Worm (Caenorhabditis elegans) whole organism, L4/young adult: ENCODE measurements around the gene ZK1240.6.

ENCODE experiments used
- W03F9.2 ChIP-seq: fragments of 150-350 bp; optimal IDR thresholded peaks from 2 replicates; lab custom pipeline; 2014; ENCODE audit warnings: missing biosample characterization, missing genetic modification characterization
- dao-5 ChIP-seq: sonication (generic microtip); optimal IDR thresholded peaks from 2 replicates; lab custom pipeline; 2016; ENCODE audit warnings: missing genotype, missing genetic modification characterization, moderate library complexity, missing compliant biosample characterization
- him-1 ChIP-seq: sonication (generic microtip); optimal IDR thresholded peaks from 2 replicates; lab custom pipeline; 2016; ENCODE audit warnings: missing genotype, missing genetic modification reagents, missing genetic modification characterization, missing compliant biosample characterization

ZK1240.6 gene

DNA sequence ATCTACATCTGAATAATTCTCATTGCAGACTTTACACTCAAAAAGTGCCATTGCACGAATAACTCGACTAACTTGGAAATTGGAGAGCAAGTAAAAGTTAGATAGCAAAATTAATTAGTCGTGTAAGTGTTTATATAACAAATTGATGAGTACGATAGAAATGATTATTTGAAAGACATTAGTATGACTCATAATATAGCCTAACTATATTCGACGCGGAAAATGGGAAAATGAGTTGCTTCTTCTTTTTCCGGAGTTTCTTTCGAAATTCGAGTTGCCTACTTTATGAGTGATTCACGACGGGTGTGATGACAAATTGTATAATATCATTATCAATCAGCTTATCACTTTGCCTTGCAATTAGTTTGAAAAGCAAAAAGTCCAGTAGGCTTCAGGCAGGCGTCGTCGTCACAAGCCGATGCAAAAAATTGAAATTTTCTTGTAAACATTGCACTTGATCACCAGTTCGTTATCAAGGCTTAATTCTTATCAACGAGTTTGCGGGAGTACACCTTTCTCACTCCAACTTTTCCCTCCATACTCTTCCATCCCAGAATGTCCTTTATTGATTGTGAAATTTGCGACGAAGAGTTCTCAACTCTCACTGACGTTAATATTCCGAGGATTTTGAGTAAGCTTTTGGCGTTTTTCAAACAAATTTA is at the start of gene ZK1240.6, which contains the start of gene ZK1240.2:
TSS of gene ZK1240.6 (minus strand) at position 51 of the 662 bp plus-strand sequence.
TSS of gene ZK1240.2 (plus strand) at position 520 of the 662 bp plus-strand sequence.
- TF ChIP-seq dao-5 (tag; lab: Kevin White, UChicago) = no peak
- TF ChIP-seq him-1 (tag; lab: Kevin White, UChicago) = no peak
- no peak for TF ChIP-seq W03F9.2 (tag; lab: Kevin White, UChicago)

DNA sequence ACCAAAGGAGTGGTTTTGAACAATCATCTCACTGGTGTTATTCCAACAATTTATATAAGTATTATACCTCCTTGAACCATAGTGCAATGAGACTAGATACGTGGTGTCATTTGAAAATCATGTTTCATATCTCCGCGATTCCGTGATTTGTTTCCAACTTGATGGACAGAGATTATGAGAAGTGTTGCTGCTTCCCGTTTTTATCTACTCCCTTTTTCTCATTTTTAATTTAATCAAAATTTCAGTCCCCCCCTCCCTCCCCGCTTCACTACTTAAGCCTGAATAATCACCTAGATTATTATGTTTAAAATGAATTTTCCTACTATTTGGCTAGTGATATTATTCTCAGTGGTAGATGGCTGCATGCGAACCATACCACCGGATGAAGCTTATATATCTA is 49.4 kb upstream of the ZK1240.6 start, which contains the start of gene F16G10.3:
TSS of gene F16G10.3 (plus strand) at position 301 of the 400 bp plus-strand sequence.
- TF ChIP-seq dao-5 (tag; lab: Kevin White, UChicago) (no peak), W03F9.2 (tag; lab: Kevin White, UChicago) (no peak), him-1 (tag; lab: Kevin White, UChicago) (no peak)

DNA sequence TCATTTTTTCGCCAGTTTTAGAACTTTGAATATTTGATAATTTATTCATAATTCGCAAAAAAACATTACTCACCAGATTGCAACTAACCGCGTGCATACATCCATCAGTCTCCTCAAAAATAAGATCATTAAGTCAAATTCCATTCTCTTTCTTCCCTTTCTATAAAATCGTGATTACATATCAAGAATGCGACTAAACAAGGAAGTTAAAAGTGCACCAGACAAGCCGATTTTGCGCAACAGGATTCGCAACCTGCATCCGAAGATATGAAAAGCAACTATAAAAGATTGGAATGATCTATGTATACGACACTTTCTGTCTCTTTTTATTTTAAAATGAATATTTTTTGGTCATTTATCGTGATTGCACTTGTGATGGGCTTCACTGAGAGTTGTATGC is 46.2 kb upstream of the ZK1240.6 start, which contains the start of gene hpo-25:
TSS of gene hpo-25 (plus strand) at position 301 of the 400 bp plus-strand sequence.
- no peak for TF ChIP-seq him-1 (tag; lab: Kevin White, UChicago)
- no peak for TF ChIP-seq W03F9.2 (tag; lab: Kevin White, UChicago)
- no peak for TF ChIP-seq dao-5 (tag; lab: Kevin White, UChicago)

DNA sequence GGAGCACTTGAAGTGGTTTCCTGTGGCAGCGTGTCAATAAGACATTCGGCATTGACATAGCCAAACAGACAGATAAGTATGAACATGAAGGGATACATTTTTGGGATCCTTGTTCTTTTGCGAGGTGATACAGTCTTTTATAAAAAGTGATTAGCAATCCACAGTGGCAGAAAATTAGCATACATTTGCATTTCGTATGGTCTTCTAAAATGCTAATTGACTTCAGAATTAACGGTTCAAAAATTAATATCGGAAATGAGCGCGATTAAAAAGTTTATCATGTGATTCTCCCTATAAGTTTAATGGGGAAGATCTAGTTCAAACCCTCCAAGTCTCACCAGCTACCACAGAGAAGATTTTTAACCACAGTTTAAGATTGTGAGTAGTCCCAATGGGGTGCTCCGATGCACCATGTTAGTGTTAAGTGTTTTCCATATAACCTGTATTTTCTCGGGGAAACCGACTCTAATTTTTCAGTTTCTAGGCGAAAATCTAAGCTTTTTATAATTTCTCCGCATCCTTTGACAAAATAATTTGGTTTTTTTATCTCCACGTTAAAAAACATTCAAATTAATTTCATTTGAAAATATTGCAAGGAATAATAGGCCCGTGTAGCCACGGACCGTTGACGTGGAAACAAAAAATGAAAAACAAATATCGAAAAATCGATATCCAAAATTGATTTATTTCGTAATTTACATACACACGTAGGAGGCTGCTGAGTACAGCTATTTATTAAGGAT is 44.1 kb upstream of the ZK1240.6 start, which contains the start of the genes F43C11.12 and F16G10.5:
TSS of gene F43C11.12 (minus strand) at position 101 of the 743 bp plus-strand sequence.
TSS of gene F16G10.5 (plus strand) at position 693 of the 743 bp plus-strand sequence.
- no peak for TF ChIP-seq him-1 (tag; lab: Kevin White, UChicago)
- no peak for TF ChIP-seq dao-5 (tag; lab: Kevin White, UChicago)
- TF ChIP-seq W03F9.2 (tag; lab: Kevin White, UChicago) = no peak

DNA sequence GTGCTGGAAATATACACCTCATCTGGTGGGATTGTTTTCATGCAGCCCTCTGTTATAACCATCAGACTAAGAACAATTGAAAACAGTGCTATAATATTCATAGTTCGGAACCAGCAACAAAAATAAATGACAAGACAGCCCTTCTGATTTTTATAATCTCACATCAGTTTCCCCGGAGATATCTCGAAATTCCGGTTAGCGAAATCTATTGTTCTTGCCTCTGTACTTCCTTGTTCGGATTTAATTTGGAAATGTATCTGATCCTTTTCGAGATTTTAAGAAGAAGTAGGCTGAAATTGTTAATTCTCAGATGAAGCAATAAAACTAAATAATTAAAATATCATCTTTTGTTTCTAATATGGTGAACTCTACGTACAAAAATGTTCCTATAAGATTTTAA is 41.0 kb upstream of the ZK1240.6 start, which contains the start of gene F43C11.11:
TSS of gene F43C11.11 (minus strand) at position 101 of the 400 bp plus-strand sequence.
- TF ChIP-seq him-1 (tag; lab: Kevin White, UChicago) (no peak), W03F9.2 (tag; lab: Kevin White, UChicago) (no peak), dao-5 (tag; lab: Kevin White, UChicago) (no peak)

DNA sequence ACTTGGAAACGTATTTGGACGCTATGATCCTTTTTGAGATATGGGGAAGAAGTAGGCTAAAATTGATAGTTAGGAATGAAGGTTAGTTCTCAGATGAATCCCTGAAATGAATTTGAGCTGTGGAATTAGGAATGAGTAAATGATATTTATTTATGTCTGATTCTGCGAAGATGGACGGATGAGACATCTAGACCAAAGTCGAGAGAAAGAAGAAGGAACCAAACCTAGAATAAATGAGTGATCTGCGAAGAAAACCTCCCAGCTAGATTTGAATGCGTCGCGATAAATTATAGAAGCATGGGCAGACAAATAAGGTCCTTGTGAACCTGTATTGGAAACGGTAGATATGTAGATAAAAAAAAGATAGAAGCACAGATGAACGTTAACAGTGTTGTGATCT is 37.3 kb upstream of the ZK1240.6 start, which contains the start of gene F43C11.16:
TSS of gene F43C11.16 (minus strand) at position 101 of the 400 bp plus-strand sequence.
- TF ChIP-seq W03F9.2 (tag; lab: Kevin White, UChicago) (no peak), him-1 (tag; lab: Kevin White, UChicago) (no peak), dao-5 (tag; lab: Kevin White, UChicago) (no peak)

DNA sequence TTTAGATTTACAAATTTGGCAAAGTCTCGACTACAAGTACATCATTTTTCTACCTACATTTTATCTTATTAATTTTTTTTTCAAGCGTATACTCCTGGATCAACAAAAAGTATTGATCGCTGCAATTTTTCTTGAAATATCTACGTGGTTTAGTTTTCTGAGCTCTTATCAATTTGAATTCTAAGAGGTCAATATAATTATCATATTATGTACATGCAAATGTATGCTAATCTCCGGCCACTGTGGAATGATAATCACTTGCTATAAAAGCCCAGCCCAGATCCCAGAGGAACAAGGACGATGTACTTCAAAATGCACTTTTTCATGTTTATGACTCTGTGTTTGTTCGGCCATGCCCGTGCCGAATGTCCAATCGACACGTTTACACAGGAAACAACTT is 34.1 kb upstream of the ZK1240.6 start, which contains the start of gene F43C11.1:
TSS of gene F43C11.1 (plus strand) at position 301 of the 400 bp plus-strand sequence.
- TF ChIP-seq W03F9.2 (tag; lab: Kevin White, UChicago) (no peak), dao-5 (tag; lab: Kevin White, UChicago) (no peak), him-1 (tag; lab: Kevin White, UChicago) (no peak)

DNA sequence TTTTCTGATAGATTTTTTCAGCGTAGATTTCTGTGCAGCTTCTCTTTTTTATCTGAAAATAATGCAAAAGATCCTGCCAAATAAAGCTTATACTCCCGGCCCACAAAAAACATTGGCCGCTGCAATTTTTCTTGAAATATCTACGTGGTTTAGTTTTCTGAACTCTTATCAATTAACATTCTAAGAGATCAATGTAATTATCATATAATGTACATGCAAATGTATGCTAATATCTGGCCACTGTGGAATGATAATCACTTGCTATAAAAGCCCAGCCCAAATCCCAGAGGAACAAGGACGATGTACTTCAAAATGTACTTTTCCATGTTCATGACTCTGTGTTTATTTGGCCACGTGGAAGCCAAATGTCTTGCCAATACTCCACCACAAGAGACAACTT is 31.8 kb upstream of the ZK1240.6 start, which contains the start of gene F43C11.2:
TSS of gene F43C11.2 (plus strand) at position 301 of the 400 bp plus-strand sequence.
- TF ChIP-seq W03F9.2 (tag; lab: Kevin White, UChicago) = no peak
- TF ChIP-seq him-1 (tag; lab: Kevin White, UChicago) = no peak
- TF ChIP-seq dao-5 (tag; lab: Kevin White, UChicago) = no peak

DNA sequence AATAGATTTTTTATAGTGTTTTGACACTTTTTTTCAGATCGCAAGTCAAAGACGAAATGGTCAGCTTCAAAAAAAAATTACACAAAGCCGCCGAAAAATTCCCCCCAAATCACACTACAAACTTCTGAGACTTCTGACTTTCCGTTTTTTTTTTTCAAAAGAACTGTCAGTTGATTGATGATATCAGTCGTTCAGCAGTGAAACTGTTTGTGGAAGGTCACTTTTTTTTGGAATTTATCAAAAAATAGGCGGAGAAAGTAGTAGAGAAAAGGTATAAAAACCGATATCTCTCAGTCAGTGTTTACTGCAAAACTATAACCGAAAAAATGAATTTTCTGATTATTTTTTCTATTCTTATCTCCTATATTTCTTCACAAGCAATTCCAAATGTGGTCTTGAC is 30.3 kb upstream of the ZK1240.6 start, which contains the start of gene F43C11.3:
TSS of gene F43C11.3 (plus strand) at position 301 of the 400 bp plus-strand sequence.
- TF ChIP-seq him-1 (tag; lab: Kevin White, UChicago) (no peak), W03F9.2 (tag; lab: Kevin White, UChicago) (no peak), dao-5 (tag; lab: Kevin White, UChicago) (no peak)

DNA sequence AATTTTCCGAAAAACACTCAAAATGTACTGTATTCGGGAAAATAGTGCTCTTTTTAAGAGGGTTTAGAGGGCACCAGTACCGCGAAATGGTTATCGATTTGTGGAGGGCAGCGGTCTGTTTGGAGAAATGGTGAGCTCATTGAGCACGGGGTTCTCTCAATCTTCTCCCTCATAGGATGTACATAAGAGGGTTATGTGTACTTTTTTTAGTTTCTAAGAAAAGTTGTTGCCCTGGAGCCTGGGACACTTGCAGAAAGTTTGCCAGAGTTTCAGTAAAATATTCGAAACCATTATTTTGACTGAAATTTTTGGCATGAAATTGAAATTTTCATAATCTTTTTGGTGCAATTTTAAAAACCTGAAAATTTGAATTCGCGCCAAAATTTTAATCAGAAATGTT is 29.8 kb upstream of the ZK1240.6 start, which contains the start of gene F43C11.10:
TSS of gene F43C11.10 (minus strand) at position 101 of the 400 bp plus-strand sequence.
- TF ChIP-seq W03F9.2 (tag; lab: Kevin White, UChicago) = no peak
- no peak for TF ChIP-seq dao-5 (tag; lab: Kevin White, UChicago)
- TF ChIP-seq him-1 (tag; lab: Kevin White, UChicago) = no peak

DNA sequence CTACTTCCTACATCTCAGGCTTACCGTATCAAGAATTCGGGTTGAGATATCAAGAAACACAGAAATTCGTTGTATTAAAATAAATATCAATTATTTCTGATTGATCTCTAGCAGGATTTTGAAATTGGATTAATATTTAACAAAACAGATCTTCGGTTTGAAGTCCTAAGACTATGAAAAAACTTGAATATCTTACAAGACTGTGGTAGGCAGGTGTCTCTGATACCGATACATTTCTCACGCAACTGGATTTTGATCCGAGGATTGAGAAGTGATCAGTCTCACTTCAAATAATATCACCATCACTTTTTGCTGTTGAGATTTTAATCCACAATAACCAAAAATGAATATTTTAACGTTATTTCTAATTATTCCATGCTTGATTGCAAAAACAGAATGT is 24.0 kb upstream of the ZK1240.6 start, which contains the start of gene F43C11.4:
TSS of gene F43C11.4 (plus strand) at position 301 of the 400 bp plus-strand sequence.
- TF ChIP-seq him-1 (tag; lab: Kevin White, UChicago) (no peak), W03F9.2 (tag; lab: Kevin White, UChicago) (no peak), dao-5 (tag; lab: Kevin White, UChicago) (no peak)

DNA sequence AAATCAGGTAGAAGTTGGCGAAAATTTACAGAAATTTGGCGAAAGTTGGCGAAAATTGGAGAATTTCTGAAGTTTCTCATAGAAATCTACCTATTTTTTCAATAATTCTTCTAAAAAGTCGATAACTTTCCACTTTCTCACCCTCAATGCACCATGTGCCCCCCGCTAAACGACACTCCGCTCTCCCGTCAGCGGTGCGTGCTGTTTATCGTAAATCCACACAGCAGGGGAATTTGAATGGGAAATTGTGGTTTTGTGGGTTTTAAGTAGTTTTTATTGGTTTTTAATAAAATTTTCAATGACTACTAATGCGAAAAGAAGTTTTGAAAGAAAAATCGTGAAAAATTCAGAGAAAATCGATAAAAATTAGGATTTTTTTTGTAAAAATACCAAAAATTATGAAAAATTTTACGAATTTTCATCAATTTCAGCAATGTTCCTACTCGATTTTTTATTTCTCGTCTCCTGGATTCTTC is 19.3 kb upstream of the ZK1240.6 start, which contains the start of gene F43C11.6:
TSS of gene F43C11.6 (plus strand) at position 426 of the 476 bp plus-strand sequence.
- TF ChIP-seq W03F9.2 (tag; lab: Kevin White, UChicago) = no peak
- TF ChIP-seq dao-5 (tag; lab: Kevin White, UChicago) = no peak
- TF ChIP-seq him-1 (tag; lab: Kevin White, UChicago) = no peak
